Worm (Caenorhabditis elegans): ENCODE measurements around the gene flp-20.

The flp-20 gene

ce11 chrX:9300379-9300778, 49.3 kb downstream of the flp-20 start:
- peak; percentile 26 for TF ChIP-seq hlh-30 (tag; optimal IDR thresholded peaks at IDR 0.05; ENCODE audit: insufficient read depth)
- TF ChIP-seq pat-9 (tag; optimal IDR thresholded peaks at IDR 0.05): peak; percentile 3
- TF ChIP-seq tbx-2 (tag; optimal IDR thresholded peaks at IDR 0.05): peak; percentile 17
- peak; percentile 39 for TF ChIP-seq rnt-1 (tag; optimal IDR thresholded peaks at IDR 0.05)
- no peak for TF ChIP-seq K02D7.2 (tag; optimal IDR thresholded peaks at IDR 0.05)
- peak; percentile 19 for TF ChIP-seq nfya-1 (tag; optimal IDR thresholded peaks at IDR 0.05)
- no peak for TF ChIP-seq ceh-31 (tag; optimal IDR thresholded peaks at IDR 0.05)
- peak; percentile 20 for TF ChIP-seq unc-55 (GFP tag; optimal IDR thresholded peaks at IDR 0.05)
